Worm (Caenorhabditis elegans) whole organism, young adult: ENCODE data around the gene ZK856.6.

Experiments
- B0035.1 ChIP-seq: sonication (generic microtip); optimal IDR thresholded peaks from 2 replicates; lab custom pipeline; 2016; ENCODE audit warnings: missing genetic modification characterization, mild to moderate bottlenecking, missing compliant biosample characterization, missing genotype, missing genetic modification reagents
- B0261.1 ChIP-seq: sonication (generic microtip); optimal IDR thresholded peaks from 2 replicates; lab custom pipeline; 2016; ENCODE audit warnings: mild to moderate bottlenecking, missing genetic modification characterization, moderate library complexity, missing compliant biosample characterization
- D2030.7 ChIP-seq: fragments of 200-800 bp; sonication (Bioruptor generic); IDR thresholded peaks from 2 replicates; pipeline ENCODE4 v1.3.6; 2022; ENCODE audit warnings: missing genetic modification reagents, missing genetic modification characterization, missing compliant biosample characterization
- F10E7.11 ChIP-seq: sonication (generic microtip); optimal IDR thresholded peaks from 2 replicates; lab custom pipeline; 2017; ENCODE audit warnings: mild to moderate bottlenecking, missing genetic modification characterization, moderate library complexity, missing compliant biosample characterization
- F23B12.7 ChIP-seq: sonication (generic microtip); optimal IDR thresholded peaks from 2 replicates; lab custom pipeline; 2017; ENCODE audit warnings: missing genetic modification characterization, mild to moderate bottlenecking, missing compliant biosample characterization, antibody characterized with exemption, moderate library complexity; ENCODE audit not compliant: insufficient read depth
- F39B2.1 ChIP-seq: fragments of 200-800 bp; sonication (Bioruptor generic); IDR thresholded peaks from 2 replicates; pipeline ENCODE4 v1.3.6; 2022; ENCODE audit warnings: missing genetic modification reagents, missing genetic modification characterization, missing compliant biosample characterization
- F55B11.4 ChIP-seq: sonication (generic microtip); optimal IDR thresholded peaks from 2 replicates; lab custom pipeline; 2016; ENCODE audit warnings: missing compliant biosample characterization, missing genetic modification characterization, borderline replicate concordance; ENCODE audit not compliant: insufficient read depth
- F57C9.4 ChIP-seq: sonication (generic microtip); optimal IDR thresholded peaks from 2 replicates; lab custom pipeline; 2017; ENCODE audit warnings: mild to moderate bottlenecking, missing genetic modification characterization, missing compliant biosample characterization
- K12H6.12 ChIP-seq: fragments of 200-800 bp; sonication (Bioruptor generic); optimal IDR thresholded peaks from 2 replicates; lab custom pipeline; 2018; ENCODE audit warnings: mild to moderate bottlenecking, missing genetic modification characterization, missing compliant biosample characterization
- T26A5.8 ChIP-seq: sonication (generic microtip); optimal IDR thresholded peaks from 2 replicates; lab custom pipeline; 2016; ENCODE audit warnings: missing genetic modification characterization, missing compliant biosample characterization
- akir-1 ChIP-seq: fragments of 200-800 bp; sonication (Bioruptor generic); optimal IDR thresholded peaks from 2 replicates; lab custom pipeline; 2018; ENCODE audit warnings: mild to moderate bottlenecking, missing genetic modification characterization, moderate library complexity, missing compliant biosample characterization
- aptf-2 ChIP-seq: fragments of 200-800 bp; sonication (Bioruptor generic); conservative IDR thresholded peaks from 2 replicates; pipeline ENCODE4 v1.3.6; 2022; ENCODE audit warnings: missing genetic modification reagents, missing genetic modification characterization, missing compliant biosample characterization
- bed-1 ChIP-seq: fragments of 200-800 bp; sonication (Bioruptor generic); IDR thresholded peaks from 2 replicates; pipeline ENCODE4 v1.3.6; 2022; ENCODE audit warnings: missing genetic modification reagents, missing genetic modification characterization, missing compliant biosample characterization
- ceh-27 ChIP-seq: fragments of 200-800 bp; sonication (Bioruptor generic); optimal IDR thresholded peaks from 2 replicates; lab custom pipeline; 2018; ENCODE audit warnings: mild to moderate bottlenecking, missing genetic modification characterization, moderate library complexity, missing compliant biosample characterization
- die-1 ChIP-seq: sonication (generic microtip); optimal IDR thresholded peaks from 2 replicates; lab custom pipeline; 2016; ENCODE audit warnings: missing genotype, mild to moderate bottlenecking, missing genetic modification characterization, missing compliant biosample characterization
- efl-1 ChIP-seq: fragments of 150-350 bp; optimal IDR thresholded peaks from 2 replicates; lab custom pipeline; 2014; ENCODE audit warnings: missing biosample characterization, missing genetic modification reagents, missing genetic modification characterization
- egl-44 ChIP-seq: fragments of 200-800 bp; sonication (Bioruptor generic); IDR thresholded peaks from 2 replicates; pipeline ENCODE4 v1.3.6; 2022; ENCODE audit warnings: missing genetic modification reagents, missing genetic modification characterization, missing compliant biosample characterization
- ekl-4 ChIP-seq: fragments of 200-800 bp; sonication (Bioruptor generic); IDR thresholded peaks from 2 replicates; pipeline ENCODE4 v1.3.6; 2022; ENCODE audit warnings: missing genetic modification reagents, missing genetic modification characterization, missing compliant biosample characterization
- ets-4 ChIP-seq: fragments of 200-800 bp; sonication (Bioruptor generic); optimal IDR thresholded peaks from 2 replicates; lab custom pipeline; 2018; ENCODE audit warnings: mild to moderate bottlenecking, missing genetic modification characterization, missing compliant biosample characterization
- fkh-3 ChIP-seq: sonication (generic microtip); optimal IDR thresholded peaks from 2 replicates; lab custom pipeline; 2016; ENCODE audit warnings: mild to moderate bottlenecking, missing genetic modification characterization, missing compliant biosample characterization
- hrde-1 ChIP-seq: sonication (generic microtip); optimal IDR thresholded peaks from 2 replicates; lab custom pipeline; 2016; ENCODE audit warnings: missing genetic modification characterization, mild to moderate bottlenecking, missing compliant biosample characterization, moderate library complexity, missing genotype, missing genetic modification reagents, borderline replicate concordance
- hsf-1 ChIP-seq: fragments of 200-800 bp; sonication (Bioruptor generic); IDR thresholded peaks from 2 replicates; pipeline ENCODE4 v1.3.6; 2022; ENCODE audit warnings: missing genetic modification reagents, missing genetic modification characterization, missing compliant biosample characterization
- lin-54 ChIP-seq: fragments of 200-800 bp; sonication (Bioruptor generic); optimal IDR thresholded peaks from 2 replicates; lab custom pipeline; 2018; ENCODE audit warnings: mild to moderate bottlenecking, missing genetic modification characterization, missing compliant biosample characterization
- lsl-1 ChIP-seq: fragments of 200-800 bp; sonication (Bioruptor generic); optimal IDR thresholded peaks from 2 replicates; lab custom pipeline; 2018; ENCODE audit warnings: mild to moderate bottlenecking, missing genetic modification characterization, moderate library complexity, missing compliant biosample characterization
- madf-3 ChIP-seq: fragments of 200-800 bp; sonication (Bioruptor generic); IDR thresholded peaks from 2 replicates; pipeline ENCODE4 v1.3.6; 2022; ENCODE audit warnings: missing genetic modification reagents, missing genetic modification characterization, missing compliant biosample characterization
- madf-6 ChIP-seq: fragments of 200-800 bp; sonication (Bioruptor generic); IDR thresholded peaks from 2 replicates; pipeline ENCODE4 v1.3.6; 2022; ENCODE audit warnings: missing genetic modification reagents, missing genetic modification characterization, missing compliant biosample characterization
- madf-8 ChIP-seq: fragments of 200-800 bp; sonication (Bioruptor generic); conservative IDR thresholded peaks from 2 replicates; pipeline ENCODE4 v1.3.6; 2022; ENCODE audit warnings: missing genetic modification reagents, missing genetic modification characterization, missing compliant biosample characterization
- nhr-120 ChIP-seq: fragments of 200-800 bp; sonication (Bioruptor generic); IDR thresholded peaks from 2 replicates; pipeline ENCODE4 v1.3.6; 2022; ENCODE audit warnings: missing genetic modification characterization, missing compliant biosample characterization
- rpc-1 ChIP-seq, 2 experiments: fragments of 150-350 bp in 1 of 2; sonication (generic microtip) in 1 of 2; optimal IDR thresholded peaks; 2 replicates each; lab custom pipeline; 2014 to 2018; ENCODE audit warnings: missing biosample characterization in 1 of 2, missing genetic modification characterization in 1 of 2, missing genetic modification reagents in 1 of 2, missing genotype in 1 of 2
- sea-2 ChIP-seq: fragments of 200-800 bp; sonication (Bioruptor generic); IDR thresholded peaks from 2 replicates; pipeline ENCODE4 v1.3.6; 2022; ENCODE audit warnings: missing genetic modification characterization, missing compliant biosample characterization
- snpc-3.4 ChIP-seq: sonication (generic microtip); optimal IDR thresholded peaks from 2 replicates; lab custom pipeline; 2017; ENCODE audit warnings: missing genetic modification characterization, mild to moderate bottlenecking, missing compliant biosample characterization, antibody characterized with exemption, moderate library complexity, missing genotype, missing genetic modification reagents
- snpc-4 ChIP-seq, 5 experiments: fragments of 150-350 bp in 1 of 5; sonication (generic microtip) in 4 of 5; optimal IDR thresholded peaks; 2 replicates each; lab custom pipeline; 2014 to 2018; ENCODE audit warnings: missing genetic modification characterization in 5 of 5, missing biosample characterization in 3 of 5, antibody characterized with exemption in 2 of 5, mild to moderate bottlenecking in 2 of 5, missing compliant biosample characterization in 2 of 5, missing genotype in 2 of 5, moderate library complexity in 2 of 5, missing genetic modification reagents in 1 of 5
- tbp1 ChIP-seq: fragments of 200-800 bp; sonication (Bioruptor generic); optimal IDR thresholded peaks from 2 replicates; lab custom pipeline; 2018; ENCODE audit warnings: mild to moderate bottlenecking, missing genetic modification characterization, missing compliant biosample characterization
- ztf-25 ChIP-seq: fragments of 200-800 bp; sonication (Bioruptor generic); IDR thresholded peaks from 2 replicates; pipeline ENCODE4 v1.3.6; 2022; ENCODE audit warnings: missing genetic modification reagents, missing genetic modification characterization, missing compliant biosample characterization

Gene ZK856.6

ce11 chrV:10204863-10205338, 6.4 kb downstream of the ZK856.6 start, which contains the start of the genes ZK856.19 and ZK856.11 (continued):
- TF ChIP-seq snpc-4 (GFP tag; optimal IDR thresholded peaks at IDR 0.05; lab: Kevin White, UChicago) (no peak), snpc-4 (tag; optimal IDR thresholded peaks at IDR 0.05; lab: Kevin White, UChicago) (peak in 2 of 4 experiments; percentile 35 to 49), tbp1 (GFP tag; lab: Kevin White, UChicago) (peak; percentile 44), F10E7.11 (tag; lab: Kevin White, UChicago) (no peak), lin-54 (GFP tag; lab: Kevin White, UChicago) (peak; percentile 58)
- TF ChIP-seq, all 124 proteins: peak for 25

DNA sequence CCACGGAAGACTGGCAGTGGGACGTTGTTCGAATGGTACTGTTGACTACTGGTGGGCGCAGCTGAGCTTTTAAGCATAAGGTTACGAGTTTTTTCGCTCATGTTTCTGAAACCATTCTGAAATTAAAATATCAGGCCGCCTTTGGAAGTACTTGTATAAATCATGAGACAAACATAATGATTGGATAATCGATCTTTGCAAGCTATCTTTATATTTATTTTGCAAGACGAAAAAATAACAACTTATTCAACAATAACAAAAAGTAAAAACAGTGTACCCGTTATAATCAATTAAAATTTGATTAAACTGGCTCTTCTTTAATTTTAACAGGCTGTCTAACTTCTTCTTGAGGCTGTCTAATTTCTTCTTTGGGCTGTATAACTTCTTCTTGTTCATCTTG, 7.0 kb downstream of the ZK856.6 start, which contains the start of gene ZK856.16:
Gene ZK856.16 (minus strand): TSS at position 101 of the 400 bp plus-strand sequence.
- TF ChIP-seq snpc-3.4 = no peak
- TF ChIP-seq hsf-1 (GFP tag; lab: Robert Waterston, UW) = no peak
- TF ChIP-seq efl-1 (GFP tag; lab: Kevin White, UChicago) = no peak

ce11 chrV:10206502-10206901, 8.0 kb downstream of the ZK856.6 start, which contains the start of gene rpc-25:
TSS of gene rpc-25 (minus strand) at chrV:10206602.
- TF ChIP-seq ztf-25 (GFP tag; lab: Robert Waterston, UW) = no peak
- no peak for TF ChIP-seq bed-1
- TF ChIP-seq madf-6 (GFP tag; lab: Robert Waterston, UW) = 0 out of 2 replicates have a peak, but pooled peaks have one; percentile 24
- TF ChIP-seq sea-2 (GFP tag; lab: Robert Waterston, UW) = no peak
- TF ChIP-seq aptf-2 (GFP tag; lab: Robert Waterston, UW) = no peak
- TF ChIP-seq hrde-1 (tag; lab: Kevin White, UChicago) = peak; percentile 19
- TF ChIP-seq akir-1 (GFP tag; lab: Kevin White, UChicago) = no peak
- TF ChIP-seq, all 124 proteins: peak for 2

DNA sequence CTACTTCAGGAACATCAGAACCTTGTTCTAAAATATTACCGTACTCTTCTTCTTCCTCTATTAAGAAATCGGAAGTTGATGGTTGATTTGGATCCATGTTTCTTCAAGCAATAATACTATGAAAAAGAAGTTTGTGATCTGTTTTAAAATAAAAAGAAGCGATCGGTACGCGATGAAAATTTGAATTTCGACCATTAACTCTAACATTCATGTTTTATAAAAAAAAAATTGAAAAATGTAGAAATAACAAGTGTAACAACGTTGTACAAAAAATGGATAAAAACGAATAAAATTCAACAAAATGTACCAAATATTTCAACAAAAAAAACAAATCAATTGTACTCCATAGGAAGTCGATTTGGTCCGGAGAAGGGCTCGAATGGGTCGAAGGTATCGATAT, 11.8 kb downstream of the ZK856.6 start, which contains the start of gene tftc-3:
Gene tftc-3 (minus strand): TSS at position 101 of the 400 bp plus-strand sequence.
- TF ChIP-seq ets-4 (GFP tag; lab: Kevin White, UChicago) (no peak), hrde-1 (tag; lab: Kevin White, UChicago) (no peak), madf-3 (no peak), madf-8 (no peak), D2030.7 (GFP tag; lab: Robert Waterston, UW) (no peak), B0035.1 (tag; lab: Kevin White, UChicago) (no peak), K12H6.12 (tag; lab: Kevin White, UChicago) (no peak)

ce11 chrV:10212027-10212426, 13.5 kb downstream of the ZK856.6 start, which contains the start of gene zhit-3:
TSS of gene zhit-3 (minus strand) at chrV:10212127.
- TF ChIP-seq lsl-1 (GFP tag; lab: Kevin White, UChicago) (no peak), ceh-27 (GFP tag; lab: Kevin White, UChicago) (no peak), egl-44 (GFP tag; lab: Robert Waterston, UW) (no peak), akir-1 (GFP tag; lab: Kevin White, UChicago) (no peak), F23B12.7 (tag; lab: Kevin White, UChicago) (no peak), nhr-120 (GFP tag; lab: Robert Waterston, UW) (no peak), die-1 (tag; lab: Kevin White, UChicago) (no peak), madf-8 (no peak), tbp1 (GFP tag; lab: Kevin White, UChicago) (no peak), ekl-4 (GFP tag; lab: Robert Waterston, UW) (no peak), fkh-3 (no peak), B0035.1 (tag; lab: Kevin White, UChicago) (no peak), F57C9.4 (tag; lab: Kevin White, UChicago) (no peak), F55B11.4 (no peak), T26A5.8 (tag; lab: Kevin White, UChicago) (no peak), rpc-1 (optimal IDR thresholded peaks at IDR 0.05; lab: Kevin White, UChicago) (no peak), rpc-1 (tag; optimal IDR thresholded peaks at IDR 0.05; lab: Kevin White, UChicago) (no peak), F39B2.1 (GFP tag; lab: Robert Waterston, UW) (no peak), B0261.1 (tag; lab: Kevin White, UChicago) (no peak)
- TF ChIP-seq, all 124 proteins: peak for 0
